Worm (Caenorhabditis elegans) whole organism, L2 larva: ENCODE results near the gene Y45G5AM.5.

Experiments used
- lsy-2 ChIP-seq, 2 experiments: fragments of 150-350 bp in 1 of 2; sonication (generic microtip) in 1 of 2; optimal IDR thresholded peaks; 2 replicates each; lab custom pipeline; 2014 to 2017; ENCODE audit warnings: missing biosample characterization in 2 of 2, missing genetic modification characterization in 2 of 2
- unc-55 ChIP-seq: fragments of 150-350 bp; sonication (generic microtip); optimal IDR thresholded peaks from 3 replicates; lab custom pipeline; 2014; ENCODE audit warnings: missing biosample characterization, missing genetic modification reagents, missing genetic modification characterization

- TF ChIP-seq unc-55 (GFP tag; lab: Kevin White, UChicago) (no peak), lsy-2 (tag; optimal IDR thresholded peaks at IDR 0.05; lab: Kevin White, UChicago) (no peak)
Observed at ce11 chrV:4182546-4182945, 22.4 kb downstream of the Y45G5AM.5 start.
